Fruit fly (Drosophila melanogaster): Measurements from ENCODE around the gene CG33635.

Gene CG33635

DNA sequence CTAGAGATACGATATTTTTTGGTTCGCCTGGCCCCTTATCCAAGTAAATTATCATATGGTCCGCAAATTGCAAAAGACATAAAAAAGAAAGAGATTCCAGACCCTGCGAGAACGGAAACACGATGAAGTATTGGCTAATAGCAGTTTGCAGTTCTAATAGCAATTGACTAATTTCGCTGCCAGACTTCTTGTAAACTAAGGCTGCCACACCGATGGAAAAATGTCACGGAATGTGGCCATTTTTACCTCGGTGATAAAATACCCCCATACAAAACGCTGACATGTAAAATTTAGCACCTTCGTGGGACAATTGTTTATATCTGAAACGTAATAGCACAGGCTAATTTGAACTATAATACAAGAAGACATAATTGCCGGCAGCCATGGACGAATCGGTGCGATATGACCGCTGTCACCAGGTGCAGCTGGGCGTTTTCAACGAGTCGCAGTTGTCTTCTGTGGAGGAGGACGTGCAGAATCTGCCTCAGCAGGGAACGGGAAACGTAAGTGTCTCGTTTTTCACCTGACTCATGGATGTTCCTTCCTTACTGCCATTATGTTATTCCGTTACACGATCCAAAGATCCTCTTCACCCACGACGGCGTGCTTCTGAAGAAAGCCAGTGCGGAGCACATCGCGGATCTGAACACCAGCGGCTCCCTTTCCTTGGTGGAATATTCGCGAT is 48.8 kb upstream of the CG33635 start, which contains the start of the genes Tbc1d15-17 and CG11617 (continued):
- TF ChIP-seq CG7745 (tag; optimal IDR thresholded peaks at IDR 0.05) (no peak), Fer2 (tag; optimal IDR thresholded peaks at IDR 0.05) (no peak), CG14014 (GFP tag; IDR thresholded peaks at IDR 0.05) (0 out of 2 replicates have a peak, but pooled peaks have one; percentile 2), sr (GFP tag; IDR thresholded peaks at IDR 0.05) (no peak), Ets65A (GFP tag) (no peak), kni (GFP tag; optimal IDR thresholded peaks at IDR 0.05) (no peak), dm (GFP tag; optimal IDR thresholded peaks at IDR 0.05) (peak; percentile 62), CG10979 (tag; optimal IDR thresholded peaks at IDR 0.05) (no peak), zfh1 (GFP tag; IDR thresholded peaks at IDR 0.05) (no peak), CG11723 (GFP tag; optimal IDR thresholded peaks at IDR 0.05) (no peak), da (GFP tag; optimal IDR thresholded peaks at IDR 0.05) (no peak), amos (GFP tag; IDR thresholded peaks at IDR 0.05; ENCODE audit: partially characterized antibody) (peak; percentile 63; the same call in 1 of the 2 replicates), crp (GFP tag; optimal IDR thresholded peaks at IDR 0.05) (no peak), nau (GFP tag; optimal IDR thresholded peaks at IDR 0.05) (no peak), CG14710 (tag; optimal IDR thresholded peaks at IDR 0.05) (peak; percentile 63), CG8388 (GFP tag; optimal IDR thresholded peaks at IDR 0.05) (no peak), Drgx (GFP tag; IDR thresholded peaks at IDR 0.05) (no peak), Stat92E (GFP tag; optimal IDR thresholded peaks at IDR 0.05) (peak in 1 of 3 experiments; percentile 32), dati (GFP tag; IDR thresholded peaks at IDR 0.05) (no peak), CG2875 (GFP tag; optimal IDR thresholded peaks at IDR 0.05) (no peak), CG15479 (GFP tag; optimal IDR thresholded peaks at IDR 0.05) (no peak), usp (GFP tag; optimal IDR thresholded peaks at IDR 0.05) (no peak), Hmr (GFP tag; optimal IDR thresholded peaks at IDR 0.05) (peak; percentile 69), Sry-δ (GFP tag; optimal IDR thresholded peaks at IDR 0.05) (peak; percentile 70), pzg (GFP tag; optimal IDR thresholded peaks at IDR 0.05) (peak; percentile 94), HHEX (GFP tag; optimal IDR thresholded peaks at IDR 0.05) (no peak), ranshi (GFP tag; IDR thresholded peaks at IDR 0.05) (no peak), cato (GFP tag; optimal IDR thresholded peaks at IDR 0.05; ENCODE audit: borderline replicate concordance) (no peak), vnd (GFP tag; IDR thresholded peaks at IDR 0.05; ENCODE audit: partially characterized antibody) (0 out of 3 replicates have a peak, but pooled peaks have one; percentile 20), chif (GFP tag; optimal IDR thresholded peaks at IDR 0.05) (no peak), Blimp-1 (GFP tag; optimal IDR thresholded peaks at IDR 0.05) (no peak), CG4854 (GFP tag; optimal IDR thresholded peaks at IDR 0.05) (no peak), CG7556 (GFP tag; optimal IDR thresholded peaks at IDR 0.05) (no peak), gro (GFP tag; optimal IDR thresholded peaks at IDR 0.05) (no peak), run (tag; optimal IDR thresholded peaks at IDR 0.05) (no peak), CG17829 (tag; optimal IDR thresholded peaks at IDR 0.05) (peak; percentile 31), dimm (GFP tag; IDR thresholded peaks at IDR 0.05) (no peak), CG7987 (GFP tag; optimal IDR thresholded peaks at IDR 0.05) (no peak), sens-2 (GFP tag; IDR thresholded peaks at IDR 0.05) (no peak), CoRest (tag; optimal IDR thresholded peaks at IDR 0.05) (no peak), TFAM (GFP tag; optimal IDR thresholded peaks at IDR 0.05) (no peak), CG4820 (GFP tag; optimal IDR thresholded peaks at IDR 0.05) (no peak), Bdp1 (GFP tag; optimal IDR thresholded peaks at IDR 0.05) (no peak), tgo (GFP tag; IDR thresholded peaks at IDR 0.05) (no peak), zen2 (GFP tag; IDR thresholded peaks at IDR 0.05; ENCODE audit: partially characterized antibody) (no peak), CG15696 (tag; optimal IDR thresholded peaks at IDR 0.05) (no peak), hth (optimal IDR thresholded peaks at IDR 0.05) (no peak), NK7.1 (GFP tag; optimal IDR thresholded peaks at IDR 0.05) (no peak), H15 (GFP tag; IDR thresholded peaks at IDR 0.05) (no peak)
